Worm (Caenorhabditis elegans): ENCODE measurements around the gene F17A2.13.

The F17A2.13 gene

DNA sequence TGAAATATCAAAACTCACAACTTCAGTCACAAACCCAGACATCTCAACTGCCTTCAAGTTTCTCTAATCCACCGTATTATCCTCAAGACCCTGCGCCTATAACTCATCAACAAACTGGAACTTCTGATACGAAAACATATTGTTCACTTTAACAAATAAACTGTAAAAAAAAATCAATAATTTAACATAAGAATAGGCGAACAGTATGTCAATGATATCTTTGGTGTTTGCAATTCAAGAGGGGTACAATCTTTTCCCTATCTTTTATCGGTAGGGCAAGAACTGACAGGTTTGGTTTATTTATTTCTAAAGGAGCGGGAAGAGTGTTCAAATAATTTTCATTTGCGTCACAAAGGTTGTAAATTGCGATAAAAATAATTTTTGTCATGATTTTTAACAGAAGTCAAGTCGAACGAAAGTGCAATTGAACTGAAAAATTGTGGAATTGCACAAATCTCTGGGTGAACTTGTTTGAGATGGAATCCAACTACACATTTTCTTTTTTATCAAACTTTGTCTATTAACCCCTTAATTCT lies 41.6 kb downstream of the F17A2.13 start (continued):
- TF ChIP-seq snpc-1.1 (tag; optimal IDR thresholded peaks at IDR 0.05; ENCODE audit: insufficient read depth) (peak; percentile 53), B0019.2 (GFP tag; conservative IDR thresholded peaks at IDR 0.05) (no peak), D2030.7 (GFP tag; IDR thresholded peaks at IDR 0.05) (no peak), lag-1 (GFP tag; IDR thresholded peaks at IDR 0.05) (peak; percentile 84; the same call in 1 of the 2 replicates), madf-8 (GFP tag; conservative IDR thresholded peaks at IDR 0.05) (no peak), F49E8.2 (tag; optimal IDR thresholded peaks at IDR 0.05; ENCODE audit: insufficient read depth) (no peak), cebp-1 (GFP tag; IDR thresholded peaks at IDR 0.05) (peak; percentile 78), cebp-1 (tag; optimal IDR thresholded peaks at IDR 0.05) (peak; percentile 96), hsf-1 (GFP tag; IDR thresholded peaks at IDR 0.05) (0 out of 2 replicates have a peak, but pooled peaks have one; percentile 20), Y56A3A.18 (GFP tag; IDR thresholded peaks at IDR 0.05) (peak; percentile 98), nhr-90 (tag; optimal IDR thresholded peaks at IDR 0.05) (peak; percentile 91), tbp1 (GFP tag; optimal IDR thresholded peaks at IDR 0.05) (peak; percentile 80), pbrm-1 (GFP tag; IDR thresholded peaks at IDR 0.05) (peak; percentile 90), K12H6.12 (tag; optimal IDR thresholded peaks at IDR 0.05) (peak; percentile 96), fkh-3 (tag; optimal IDR thresholded peaks at IDR 0.05) (no peak), cebp-2 (GFP tag; IDR thresholded peaks at IDR 0.05) (peak; percentile 93; the same call in 1 of the 2 replicates), bed-2 (GFP tag; IDR thresholded peaks at IDR 0.05) (peak; percentile 29; the same call in 1 of the 2 replicates), attf-5 (GFP tag; optimal IDR thresholded peaks at IDR 0.05) (peak; percentile 54), athp-1 (tag; optimal IDR thresholded peaks at IDR 0.05) (peak; percentile 46), ztf-28 (GFP tag; IDR thresholded peaks at IDR 0.05) (no peak), snpc-1.3 (tag; optimal IDR thresholded peaks at IDR 0.05; ENCODE audit: insufficient read depth) (no peak), somi-1 (GFP tag; optimal IDR thresholded peaks at IDR 0.05) (peak; percentile 97), Y67H2A.10 (GFP tag; conservative IDR thresholded peaks at IDR 0.05) (no peak), him-1 (tag; optimal IDR thresholded peaks at IDR 0.05) (no peak), atf-7 (tag; optimal IDR thresholded peaks at IDR 0.05) (peak; percentile 98), chd-7 (tag; optimal IDR thresholded peaks at IDR 0.05) (peak; percentile 89), zfh-2 (GFP tag; conservative IDR thresholded peaks at IDR 0.05) (no peak), unc-130 (GFP tag; optimal IDR thresholded peaks at IDR 0.05) (peak; percentile 33), lin-40 (tag; optimal IDR thresholded peaks at IDR 0.05) (peak; percentile 100), F33H1.4 (GFP tag; IDR thresholded peaks at IDR 0.05) (no peak), madf-10 (tag; optimal IDR thresholded peaks at IDR 0.05) (peak; percentile 96), ets-4 (GFP tag; optimal IDR thresholded peaks at IDR 0.05) (peak; percentile 89), die-1 (tag; optimal IDR thresholded peaks at IDR 0.05) (peak; percentile 66), unc-62 (GFP tag; optimal IDR thresholded peaks at IDR 0.05) (no peak), dpl-1 (GFP tag; optimal IDR thresholded peaks at IDR 0.05) (no peak), let-526 (GFP tag; IDR thresholded peaks at IDR 0.05) (peak; percentile 81), Y53G8AR.9 (GFP tag; conservative IDR thresholded peaks at IDR 0.05) (peak; percentile 97), sdz-38 (tag; optimal IDR thresholded peaks at IDR 0.05) (no peak), hmg-20 (GFP tag; IDR thresholded peaks at IDR 0.05) (peak; percentile 91), ceh-91 (GFP tag; IDR thresholded peaks at IDR 0.05) (no peak), attf-3 (GFP tag; conservative IDR thresholded peaks at IDR 0.05) (0 out of 2 replicates have a peak, but pooled peaks have one; percentile 38), akir-1 (GFP tag; optimal IDR thresholded peaks at IDR 0.05) (peak; percentile 70), aptf-2 (GFP tag; conservative IDR thresholded peaks at IDR 0.05) (no peak), ceh-58 (GFP tag; IDR thresholded peaks at IDR 0.05) (no peak), ceh-27 (GFP tag; optimal IDR thresholded peaks at IDR 0.05) (peak; percentile 98), hrde-1 (tag; optimal IDR thresholded peaks at IDR 0.05; ENCODE audit: borderline replicate concordance) (peak; percentile 51), ztf-26 (tag; optimal IDR thresholded peaks at IDR 0.05) (peak; percentile 99), nfya-1 (tag; optimal IDR thresholded peaks at IDR 0.05; ENCODE audit: borderline replicate concordance, insufficient read depth) (no peak)
